Worm (Caenorhabditis elegans) whole organism, L4 larva: Measurements from ENCODE around the gene maph-1.3.

Experiments used
- attf-4 ChIP-seq: sonication (generic microtip); optimal IDR thresholded peaks from 3 replicates; lab custom pipeline; 2017; ENCODE audit warnings: missing biosample characterization, missing genetic modification characterization
- ceh-82 ChIP-seq: sonication (generic microtip); optimal IDR thresholded peaks from 2 replicates; lab custom pipeline; 2017; ENCODE audit warnings: missing biosample characterization, missing genetic modification characterization
- hlh-11 ChIP-seq: fragments of 200-800 bp; sonication (Bioruptor generic); optimal IDR thresholded peaks from 2 replicates; lab custom pipeline; 2018; ENCODE audit warnings: mild to moderate bottlenecking, missing genetic modification characterization, missing compliant biosample characterization
- lin-1 ChIP-seq: fragments of 200-800 bp; sonication (Bioruptor generic); IDR thresholded peaks from 2 replicates; pipeline ENCODE4 v1.3.6; 2022; ENCODE audit warnings: missing genetic modification reagents, missing genetic modification characterization, missing compliant biosample characterization
- lin-39 ChIP-seq: fragments of 150-350 bp; optimal IDR thresholded peaks from 2 replicates; lab custom pipeline; 2014; ENCODE audit warnings: missing biosample characterization, missing genetic modification reagents, missing genetic modification characterization
- lsy-2 ChIP-seq, 2 experiments: fragments of 150-350 bp in 1 of 2; sonication (generic microtip) in 1 of 2; optimal IDR thresholded peaks; 2 replicates each; lab custom pipeline; 2014 to 2017; ENCODE audit warnings: missing biosample characterization in 2 of 2, missing genetic modification characterization in 2 of 2
- mxl-3 ChIP-seq: fragments of 200-800 bp; sonication (Bioruptor generic); optimal IDR thresholded peaks from 2 replicates; lab custom pipeline; 2018; ENCODE audit warnings: mild to moderate bottlenecking, missing genetic modification characterization, missing compliant biosample characterization
- nhr-28 ChIP-seq: fragments of 150-350 bp; optimal IDR thresholded peaks from 2 replicates; lab custom pipeline; 2014; ENCODE audit warnings: missing biosample characterization, missing genetic modification characterization
- nhr-6 ChIP-seq: fragments of 150-350 bp; optimal IDR thresholded peaks from 2 replicates; lab custom pipeline; 2014; ENCODE audit warnings: missing biosample characterization, missing genetic modification characterization
- nhr-77 ChIP-seq: fragments of 150-350 bp; optimal IDR thresholded peaks from 2 replicates; lab custom pipeline; 2014; ENCODE audit warnings: missing biosample characterization, missing genetic modification characterization
- pqm-1 ChIP-seq: sonication (generic microtip); optimal IDR thresholded peaks from 2 replicates; lab custom pipeline; 2017; ENCODE audit warnings: missing biosample characterization, missing genetic modification characterization
- unc-130 ChIP-seq: sonication (generic microtip); optimal IDR thresholded peaks from 2 replicates; lab custom pipeline; 2016; ENCODE audit warnings: missing genetic modification reagents, missing genetic modification characterization, missing compliant biosample characterization

- TF ChIP-seq lsy-2 (tag; optimal IDR thresholded peaks at IDR 0.05; lab: Kevin White, UChicago) (no peak), lin-1 (GFP tag; lab: Robert Waterston, UW) (no peak), mxl-3 (peak; percentile 33), lin-39 (no peak), nhr-6 (tag; lab: Kevin White, UChicago) (no peak), unc-130 (GFP tag; lab: Kevin White, UChicago) (no peak), pqm-1 (tag; lab: Kevin White, UChicago) (peak; percentile 26), hlh-11 (tag; lab: Kevin White, UChicago) (peak; percentile 23), nhr-77 (tag; lab: Kevin White, UChicago) (no peak), attf-4 (no peak), nhr-28 (tag; lab: Kevin White, UChicago) (peak; percentile 27), ceh-82 (tag; lab: Kevin White, UChicago) (no peak)
These were observed 44.3 kb upstream of the maph-1.3 start, which contains the start of gene mtm-3 for ce11 chrIII:3800240-3800933.
